Fruit fly (Drosophila melanogaster): ENCODE data around the gene Cyp4c3.

Cyp4c3 gene

DNA sequence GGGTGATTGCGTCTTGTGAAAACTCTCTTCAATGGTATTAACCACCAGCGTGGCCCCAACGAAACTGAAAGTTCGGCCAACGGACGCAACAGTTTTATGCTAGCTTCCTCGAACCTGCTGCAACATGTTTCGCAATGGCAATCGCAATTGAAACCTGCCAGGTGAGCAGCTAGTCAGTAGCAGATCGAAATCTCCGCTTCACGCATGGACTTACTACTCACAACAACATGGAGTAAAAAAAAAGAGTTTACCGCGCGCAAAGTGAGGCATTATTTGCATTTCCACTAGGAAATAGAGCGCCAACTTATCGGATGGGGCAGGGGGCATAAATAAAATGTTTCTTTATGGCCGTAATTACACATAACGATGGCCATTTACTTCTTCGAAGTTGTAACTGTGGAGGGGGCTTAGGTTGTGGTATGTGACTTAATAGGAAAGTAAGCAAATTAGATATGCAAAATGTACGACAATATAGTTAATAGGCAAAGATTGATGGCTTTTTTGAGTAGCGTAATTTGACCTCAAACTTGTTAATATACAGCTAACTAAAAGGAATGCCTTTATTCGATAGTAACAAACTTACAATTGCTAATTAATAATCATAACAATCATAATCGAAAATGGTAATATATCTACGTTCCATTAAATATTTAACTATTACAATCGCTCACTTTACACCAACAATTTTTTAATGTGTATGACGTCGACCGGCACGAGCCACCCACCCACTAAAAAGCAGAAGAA is 21.4 kb upstream of the Cyp4c3 start, which contains the start of gene CG15545:
TSS of gene CG15545 (minus strand) at position 51 of the 744 bp plus-strand sequence.
- TF ChIP-seq CG17801 (GFP tag; optimal IDR thresholded peaks at IDR 0.05; ENCODE audit: partially characterized antibody) = no peak

DNA sequence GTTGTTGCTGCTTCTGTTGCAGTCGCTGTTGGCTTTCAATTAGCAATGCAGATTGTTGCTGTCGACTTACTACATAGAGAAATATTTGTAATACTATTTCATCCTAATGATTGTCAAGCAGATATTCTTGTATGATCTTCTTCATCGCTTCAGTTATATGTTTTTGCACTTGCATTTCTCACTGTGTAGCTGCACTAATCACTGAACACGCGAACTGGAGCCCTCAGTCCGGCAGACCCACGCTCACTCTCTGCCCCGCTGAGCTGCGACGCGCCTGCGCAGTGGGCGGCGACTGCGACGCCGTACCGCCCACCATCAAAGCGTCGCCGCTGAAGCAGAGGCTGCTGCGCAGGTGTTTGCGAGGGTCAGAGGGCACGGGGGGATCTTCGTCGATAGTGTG is 19.2 kb upstream of the Cyp4c3 start:
- TF ChIP-seq CG17801 (GFP tag; optimal IDR thresholded peaks at IDR 0.05; ENCODE audit: partially characterized antibody) = no peak

DNA sequence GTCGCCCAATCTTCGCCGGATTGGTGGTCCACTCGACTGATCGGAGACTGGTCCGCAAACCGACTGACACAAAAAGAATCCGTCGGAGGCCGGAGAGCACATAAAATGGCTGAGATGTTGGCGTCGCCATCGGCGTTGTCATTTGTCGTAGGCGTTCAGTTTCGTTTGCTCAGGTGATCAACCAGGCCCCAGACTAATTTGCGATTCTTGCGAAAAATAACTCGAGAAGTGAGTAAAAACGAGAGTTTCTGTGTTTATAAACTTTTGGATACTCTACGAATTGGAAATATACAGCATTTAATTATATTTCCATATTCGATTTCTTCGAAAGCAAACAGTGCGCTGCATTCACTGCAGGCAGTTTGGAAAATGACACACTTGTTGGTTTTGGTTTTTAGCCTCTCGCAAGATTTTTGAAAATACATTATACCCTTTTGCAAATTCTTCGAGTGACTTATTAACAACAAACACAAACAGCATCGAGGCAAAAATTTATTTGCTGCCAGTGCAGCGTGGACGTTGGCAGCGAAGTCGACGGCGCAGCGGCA is 17.6 kb upstream of the Cyp4c3 start, which contains the start of gene CG15546:
TSS of gene CG15546 (minus strand) at position 51 of the 548 bp plus-strand sequence.
- TF ChIP-seq CG17801 (GFP tag; optimal IDR thresholded peaks at IDR 0.05; ENCODE audit: partially characterized antibody) = no peak

DNA sequence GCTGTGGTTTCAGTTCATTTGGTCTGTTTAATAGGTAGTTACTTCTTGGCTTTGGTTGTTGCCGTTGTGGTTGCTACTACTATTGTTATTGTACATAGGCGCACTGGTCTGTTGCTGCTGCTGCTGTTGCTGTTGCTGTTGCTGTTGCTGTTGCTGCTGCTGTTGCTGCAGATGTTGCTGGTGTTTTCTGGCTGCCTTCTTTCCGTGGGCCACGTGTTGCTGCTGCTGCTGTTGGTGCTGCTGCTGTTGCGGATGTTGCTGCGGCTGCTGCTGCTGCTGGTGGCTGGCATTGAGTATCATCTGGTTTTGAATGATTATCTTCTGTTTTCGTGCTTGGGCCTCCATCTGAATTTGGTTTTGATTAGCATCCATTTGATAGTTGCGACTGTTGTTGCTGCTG is 15.7 kb upstream of the Cyp4c3 start:
- TF ChIP-seq CG17801 (GFP tag; optimal IDR thresholded peaks at IDR 0.05; ENCODE audit: partially characterized antibody) = no peak

DNA sequence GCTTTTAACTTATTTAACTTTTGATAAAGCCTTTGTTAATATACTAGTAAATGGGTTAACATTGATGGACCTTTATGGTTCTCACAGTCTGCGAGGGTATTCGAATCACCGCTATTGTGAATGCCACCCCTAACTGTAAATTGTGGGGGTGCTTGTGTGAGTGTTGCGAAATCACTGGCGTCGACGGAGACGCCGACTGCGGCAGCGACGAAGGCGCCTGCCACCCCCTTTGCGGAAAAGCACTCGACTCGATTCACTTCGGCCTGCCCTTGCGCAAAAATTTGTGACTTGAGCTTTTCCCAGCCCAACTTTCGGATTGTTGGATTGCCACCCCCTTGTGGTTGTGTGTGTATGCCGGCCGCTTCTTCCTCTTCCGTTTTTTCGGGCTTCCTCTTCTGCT is 13.8 kb upstream of the Cyp4c3 start:
- TF ChIP-seq CG17801 (GFP tag; optimal IDR thresholded peaks at IDR 0.05; ENCODE audit: partially characterized antibody) = no peak

DNA sequence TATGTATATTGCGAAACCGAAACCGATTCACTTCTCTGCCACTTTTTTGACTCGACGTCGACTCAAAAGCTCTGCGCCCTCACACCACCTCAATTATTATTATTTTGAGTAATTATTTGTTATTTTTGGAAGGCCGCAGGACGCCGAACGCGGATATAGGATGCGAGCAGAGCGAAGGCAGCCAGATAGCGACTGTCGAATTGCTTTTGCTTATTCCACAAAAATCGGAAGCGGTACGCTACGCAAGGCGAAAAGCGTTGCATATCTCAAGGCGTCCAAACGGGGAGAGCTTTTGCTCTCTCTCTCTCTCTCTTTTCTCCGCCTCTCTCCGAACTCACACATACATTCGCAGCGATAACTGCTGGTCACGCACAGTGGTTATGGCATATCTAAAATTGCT is 12.9 kb upstream of the Cyp4c3 start, which contains the start of gene CG12071:
TSS of gene CG12071 (minus strand) at position 134 of the 400 bp plus-strand sequence.
- TF ChIP-seq CG17801 (GFP tag; optimal IDR thresholded peaks at IDR 0.05; ENCODE audit: partially characterized antibody) = no peak

DNA sequence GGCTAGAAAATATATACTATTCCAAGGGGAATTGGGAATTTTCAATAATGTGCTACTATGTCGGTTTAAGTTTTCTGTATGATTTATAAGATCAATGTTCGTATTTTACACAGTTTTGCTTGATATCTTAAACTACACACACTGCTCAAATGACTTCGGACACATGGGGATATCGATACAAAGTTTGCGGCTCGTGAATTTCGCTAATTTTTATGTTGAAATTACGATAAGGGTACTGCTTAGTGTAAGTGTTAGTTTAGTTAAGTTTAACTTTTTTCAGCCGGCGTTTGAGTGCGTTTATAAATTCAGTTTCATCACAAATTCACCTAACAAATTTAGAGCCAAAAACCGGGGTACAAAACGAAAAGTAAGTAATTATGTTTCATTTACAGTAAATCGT is 10.4 kb upstream of the Cyp4c3 start, which contains the start of gene CG15547:
TSS of gene CG15547 (minus strand) at position 101 of the 400 bp plus-strand sequence.
- TF ChIP-seq CG17801 (GFP tag; optimal IDR thresholded peaks at IDR 0.05; ENCODE audit: partially characterized antibody) = no peak

DNA sequence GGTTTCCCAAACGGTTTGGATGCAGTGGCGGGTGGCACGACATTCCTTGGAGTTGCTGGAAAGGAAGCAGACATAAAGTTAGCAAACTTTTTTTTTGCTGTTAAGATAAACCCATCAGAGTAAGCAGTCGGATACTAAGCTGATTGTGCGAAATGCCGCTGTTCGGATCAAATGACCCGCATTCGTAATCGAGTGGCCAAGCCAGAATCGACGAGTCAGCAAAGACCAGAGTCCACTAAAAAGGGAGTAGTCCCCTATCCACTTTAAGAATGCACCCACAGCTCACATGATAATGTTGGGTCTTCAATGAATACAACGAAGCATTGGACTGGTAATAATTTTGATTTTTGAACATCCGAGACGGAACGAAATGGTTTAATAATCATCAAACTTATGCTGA is 7.0 kb upstream of the Cyp4c3 start:
- TF ChIP-seq CG17801 (GFP tag; optimal IDR thresholded peaks at IDR 0.05; ENCODE audit: partially characterized antibody) = peak; percentile 18

DNA sequence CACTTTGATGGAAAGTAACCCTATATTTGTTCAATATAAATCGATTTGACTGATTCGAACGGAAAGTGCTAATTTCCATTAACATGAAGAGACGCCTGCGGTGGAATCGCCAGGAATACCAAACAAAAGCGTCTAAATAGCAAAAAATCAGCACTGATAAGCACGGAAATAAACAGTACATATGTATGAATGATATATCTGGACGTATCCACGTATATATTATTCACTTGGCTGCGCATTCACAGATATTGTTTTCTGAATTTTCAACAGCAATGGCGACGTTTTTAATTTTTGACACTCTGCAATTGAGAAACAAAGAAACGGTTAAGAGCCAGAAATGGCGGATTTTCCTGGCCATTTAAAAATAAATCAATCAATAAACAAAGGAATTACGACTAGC is 6.5 kb upstream of the Cyp4c3 start:
- TF ChIP-seq CG17801 (GFP tag; optimal IDR thresholded peaks at IDR 0.05; ENCODE audit: partially characterized antibody) = no peak

DNA sequence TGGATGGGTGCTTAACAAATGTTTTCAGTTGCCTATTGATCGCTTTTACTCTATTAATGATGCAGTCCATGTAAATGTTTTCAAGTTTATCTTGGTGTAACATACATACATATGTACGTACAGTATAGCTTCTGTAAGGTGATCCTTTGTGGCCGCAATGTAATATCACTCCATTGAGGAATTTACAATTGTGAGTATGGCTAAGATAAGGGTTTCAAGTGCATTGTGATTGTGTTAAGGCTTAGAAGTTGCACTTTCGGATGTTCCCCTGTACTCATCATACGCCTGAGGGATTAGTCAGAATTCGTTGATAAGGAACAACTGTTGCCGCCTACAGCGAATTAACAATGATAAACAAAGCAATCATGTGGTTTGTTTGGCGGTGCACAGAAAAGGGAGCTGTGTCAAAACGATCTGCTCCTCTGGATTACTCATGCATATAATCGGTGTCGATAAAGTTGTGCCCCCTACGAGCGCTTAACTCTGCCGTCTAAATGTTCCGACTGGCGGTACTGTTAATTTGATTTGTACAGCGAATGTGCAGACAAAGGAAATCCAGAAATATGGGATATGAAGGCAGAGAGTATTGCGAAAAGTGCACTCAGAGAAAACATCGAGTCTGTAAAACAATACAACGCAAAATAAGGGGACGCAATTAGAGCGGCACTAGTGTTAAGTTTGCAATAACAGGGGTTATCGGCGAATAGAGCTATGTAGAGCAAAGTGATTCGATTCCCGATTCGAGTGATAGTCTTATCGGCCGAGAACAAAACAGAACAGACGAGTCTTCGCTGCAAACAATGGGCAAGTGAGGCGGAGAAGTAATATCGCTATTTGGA is 5.9 kb upstream of the Cyp4c3 start:
- peak; percentile 60 for TF ChIP-seq CG17801 (GFP tag; optimal IDR thresholded peaks at IDR 0.05; ENCODE audit: partially characterized antibody)

DNA sequence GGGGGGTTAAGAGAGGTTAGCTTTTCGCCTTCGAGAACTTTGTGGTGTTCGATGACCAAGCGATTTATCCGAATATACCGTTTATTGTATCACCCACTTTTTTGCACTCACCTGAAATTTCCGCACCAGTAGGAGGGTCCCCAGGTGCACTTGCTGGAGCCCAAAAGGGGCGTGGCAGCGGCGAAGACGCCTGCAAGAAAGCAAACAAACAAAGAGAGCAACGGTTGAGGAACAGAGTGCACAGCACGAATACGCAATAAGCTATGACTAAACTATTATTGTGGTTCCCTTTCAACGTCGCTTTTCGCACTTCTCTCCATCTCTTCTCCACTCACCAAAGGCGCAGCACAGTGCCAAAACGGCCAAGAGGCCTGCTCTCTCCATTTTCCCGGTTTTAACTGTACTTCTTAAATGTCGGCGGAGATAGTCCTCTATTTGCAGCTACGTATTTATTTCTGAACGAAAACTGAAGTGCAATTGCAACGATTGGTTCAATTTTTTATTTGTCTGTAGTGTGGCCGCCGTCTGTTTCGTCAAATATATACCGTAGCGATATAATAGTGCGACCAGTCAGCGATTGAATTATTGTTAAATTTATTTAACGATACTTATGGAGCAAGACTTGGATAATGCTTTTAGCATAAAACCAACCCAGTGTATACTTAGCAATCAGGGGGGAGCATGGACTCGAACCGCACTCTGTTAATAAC is 5.1 kb upstream of the Cyp4c3 start, which contains the start of gene Sap-r:
TSS of gene Sap-r (minus strand) at position 513 of the 710 bp plus-strand sequence.
- peak; percentile 53 for TF ChIP-seq CG17801 (GFP tag; optimal IDR thresholded peaks at IDR 0.05; ENCODE audit: partially characterized antibody)

DNA sequence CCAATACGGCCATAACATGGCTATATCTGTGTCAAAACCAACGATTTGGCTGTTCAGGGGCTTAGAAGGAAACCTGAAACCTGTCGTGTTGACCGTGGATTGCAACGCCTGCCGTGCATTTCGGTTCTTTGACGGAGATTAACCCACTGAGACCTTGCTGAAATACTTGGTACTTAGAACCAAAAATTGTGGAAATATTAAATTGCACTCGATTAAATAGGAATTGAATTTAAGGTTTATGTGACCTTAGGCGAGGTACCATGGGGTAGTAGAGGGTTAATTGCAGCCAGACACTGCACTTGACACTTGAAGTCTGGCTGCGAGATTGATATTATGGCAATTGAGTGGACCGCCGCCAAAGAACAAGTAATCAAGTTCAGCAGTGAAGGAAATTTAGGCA is 3.8 kb upstream of the Cyp4c3 start:
- no peak for TF ChIP-seq CG17801 (GFP tag; optimal IDR thresholded peaks at IDR 0.05; ENCODE audit: partially characterized antibody)

DNA sequence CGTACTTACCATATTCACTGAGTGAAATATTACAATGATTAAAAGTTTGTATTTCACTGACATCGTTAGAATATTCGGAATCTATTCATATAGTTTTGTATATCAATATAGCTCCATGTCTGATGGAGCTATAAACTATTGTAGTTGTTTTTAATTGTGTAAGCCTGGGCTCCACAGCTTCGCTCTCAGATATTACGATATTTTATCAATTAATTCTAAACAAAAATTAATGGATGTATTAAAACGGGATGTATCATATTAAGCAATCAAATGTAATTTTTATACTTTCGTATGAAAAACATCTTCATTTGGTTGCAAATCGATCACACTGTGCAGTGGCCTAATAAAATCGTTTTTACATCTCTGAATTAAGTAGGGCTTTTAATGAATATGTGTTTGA is 8.2 kb downstream of the Cyp4c3 start, which contains the start of gene CG33483:
TSS of gene CG33483 (minus strand) at position 101 of the 400 bp plus-strand sequence.
- no peak for TF ChIP-seq CG17801 (GFP tag; optimal IDR thresholded peaks at IDR 0.05; ENCODE audit: partially characterized antibody)

DNA sequence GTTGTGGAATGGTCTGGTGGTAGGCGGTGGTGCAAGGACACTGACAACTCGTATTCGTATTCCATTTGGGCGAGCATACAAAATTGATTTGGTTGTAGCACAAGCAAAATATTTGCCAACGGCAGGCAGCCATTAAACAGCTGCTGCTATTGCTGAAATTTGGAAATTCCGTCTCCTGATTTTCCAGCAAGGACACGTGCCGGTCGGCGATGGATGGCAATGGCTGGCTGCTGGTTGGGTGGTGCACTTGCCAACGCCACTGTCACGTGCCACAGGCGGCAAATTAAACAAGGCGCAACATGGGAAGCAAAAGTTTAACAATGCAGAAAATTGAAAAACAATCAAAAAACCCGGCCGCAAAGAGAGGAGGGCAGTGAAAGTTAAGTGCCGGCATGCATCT is 10.2 kb downstream of the Cyp4c3 start:
- no peak for TF ChIP-seq CG17801 (GFP tag; optimal IDR thresholded peaks at IDR 0.05; ENCODE audit: partially characterized antibody)

DNA sequence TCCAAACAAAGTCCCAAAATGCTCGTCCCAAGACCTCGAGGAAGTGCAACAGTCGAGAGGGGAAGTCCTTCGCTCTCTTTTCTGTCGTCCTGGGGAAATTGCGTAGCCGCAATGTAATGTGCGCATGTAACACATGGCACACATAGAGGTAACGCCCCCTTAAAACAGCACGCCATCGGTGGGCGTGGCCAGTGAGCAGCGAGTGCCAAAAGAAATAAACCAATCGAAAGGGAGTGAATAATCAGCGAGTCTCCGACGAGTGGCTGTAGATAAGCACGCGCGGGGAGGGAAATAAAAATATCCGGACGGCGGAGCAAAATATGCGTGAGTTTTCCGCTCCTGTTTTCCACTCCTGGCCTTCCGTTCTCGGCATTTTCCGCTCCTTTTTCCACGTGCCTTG is 15.2 kb downstream of the Cyp4c3 start:
- no peak for TF ChIP-seq CG17801 (GFP tag; optimal IDR thresholded peaks at IDR 0.05; ENCODE audit: partially characterized antibody)
